Worm (Caenorhabditis elegans): Measurements from ENCODE around the gene K06H7.8.

ce11 chrIII:8091408-8091807, 6.6 kb downstream of the K06H7.8 start, which contains the start of gene idi-1:
- no peak for TF ChIP-seq ttx-3 (tag; optimal IDR thresholded peaks at IDR 0.05)
- TF ChIP-seq pha-4 (tag; optimal IDR thresholded peaks at IDR 0.05): no peak
- TF ChIP-seq Y22D7AL.16 (tag; optimal IDR thresholded peaks at IDR 0.05): no peak
- no peak for TF ChIP-seq ceh-19 (GFP tag; optimal IDR thresholded peaks at IDR 0.05)
- TF ChIP-seq pat-9 (tag; optimal IDR thresholded peaks at IDR 0.05): no peak
- no peak for TF ChIP-seq fkh-10 (GFP tag; optimal IDR thresholded peaks at IDR 0.05)
- no peak for TF ChIP-seq ref-2 (tag; optimal IDR thresholded peaks at IDR 0.05)
- TF ChIP-seq tbx-2 (tag; optimal IDR thresholded peaks at IDR 0.05): no peak
- no peak for TF ChIP-seq ama-1 (optimal IDR thresholded peaks at IDR 0.05)
- TF ChIP-seq odd-2 (tag; optimal IDR thresholded peaks at IDR 0.05): no peak
